Fruit fly (Drosophila melanogaster) whole organism, pupa: Measurements from ENCODE around the gene SkpC.

Experiments used
- CG10348 ChIP-seq: fragments of 200-800 bp; sonication (Bioruptor generic); IDR thresholded peaks from 2 replicates; pipeline ENCODE4 v1.3.6; 2022; ENCODE audit warnings: missing biosample characterization, missing genetic modification characterization
- CG12605 ChIP-seq: fragments of 200-800 bp; sonication (Bioruptor generic); IDR thresholded peaks from 2 replicates; pipeline ENCODE4 v1.3.6; 2022; ENCODE audit warnings: missing biosample characterization, missing genetic modification characterization
- CG13204 ChIP-seq: fragments of 200-800 bp; sonication (Bioruptor generic); optimal IDR thresholded peaks from 2 replicates; lab custom pipeline; 2018; ENCODE audit warnings: missing biosample characterization, mild to moderate bottlenecking, missing genetic modification characterization, moderate library complexity
- CG14655 ChIP-seq: fragments of 200-800 bp; sonication (Bioruptor generic); optimal IDR thresholded peaks from 3 replicates; lab custom pipeline; 2017; ENCODE audit warnings: mild to moderate bottlenecking, missing biosample characterization, missing genetic modification reagents, missing genetic modification characterization
- CG15710 ChIP-seq: fragments of 200-800 bp; sonication (Bioruptor generic); optimal IDR thresholded peaks from 2 replicates; lab custom pipeline; 2018; ENCODE audit warnings: missing biosample characterization, mild to moderate bottlenecking, missing genetic modification characterization, moderate library complexity
- CG17806 ChIP-seq: fragments of 200-800 bp; sonication (Bioruptor generic); optimal IDR thresholded peaks from 2 replicates; lab custom pipeline; 2018; ENCODE audit warnings: missing biosample characterization, mild to moderate bottlenecking, missing genetic modification characterization, moderate library complexity
- CG32121 ChIP-seq: fragments of 200-800 bp; sonication (Bioruptor generic); IDR thresholded peaks from 2 replicates; pipeline ENCODE4 v1.3.6; 2022; ENCODE audit warnings: missing biosample characterization, missing genetic modification characterization
- CG34367 ChIP-seq: fragments of 200-800 bp; sonication (Bioruptor generic); optimal IDR thresholded peaks from 2 replicates; lab custom pipeline; 2018; ENCODE audit warnings: missing biosample characterization, mild to moderate bottlenecking, missing genetic modification characterization
- CG4496 ChIP-seq: fragments of 200-800 bp; sonication (Bioruptor generic); IDR thresholded peaks from 3 replicates; pipeline ENCODE4 v1.3.6; 2022; ENCODE audit warnings: missing biosample characterization, missing genetic modification characterization
- CG8159 ChIP-seq: fragments of 200-800 bp; sonication (Bioruptor generic); optimal IDR thresholded peaks from 3 replicates; lab custom pipeline; 2018; ENCODE audit warnings: missing biosample characterization, mild to moderate bottlenecking, missing genetic modification characterization, moderate library complexity
- CG8301 ChIP-seq: fragments of 200-800 bp; sonication (Bioruptor generic); optimal IDR thresholded peaks from 2 replicates; lab custom pipeline; 2018; ENCODE audit warnings: missing biosample characterization, mild to moderate bottlenecking, missing genetic modification characterization
- CG9948 ChIP-seq: fragments of 200-800 bp; sonication (Bioruptor generic); optimal IDR thresholded peaks from 2 replicates; lab custom pipeline; 2018; ENCODE audit warnings: missing biosample characterization, mild to moderate bottlenecking, missing genetic modification characterization, moderate library complexity
- D1 ChIP-seq: fragments of 200-800 bp; sonication (Bioruptor generic); optimal IDR thresholded peaks from 2 replicates; lab custom pipeline; 2018; ENCODE audit warnings: missing biosample characterization, mild to moderate bottlenecking, missing genetic modification characterization, moderate library complexity
- EcR ChIP-seq: fragments of 200-800 bp; sonication (Bioruptor generic); optimal IDR thresholded peaks from 3 replicates; lab custom pipeline; 2019; ENCODE audit warnings: missing biosample characterization, missing genetic modification characterization, mild to moderate bottlenecking, moderate library complexity, missing genetic modification reagents
- Ets98B ChIP-seq: fragments of 200-800 bp; sonication (Bioruptor generic); IDR thresholded peaks from 2 replicates; pipeline ENCODE4 v1.3.6; 2022; ENCODE audit warnings: missing biosample characterization, missing genetic modification characterization
- Pif1A ChIP-seq: fragments of 200-800 bp; sonication (Bioruptor generic); optimal IDR thresholded peaks from 3 replicates; lab custom pipeline; 2016; ENCODE audit warnings: missing biosample characterization, missing genetic modification characterization
- Pif1B ChIP-seq: fragments of 200-800 bp; sonication (Bioruptor generic); optimal IDR thresholded peaks from 3 replicates; lab custom pipeline; 2016; ENCODE audit warnings: missing biosample characterization, missing genetic modification characterization
- Snoo ChIP-seq: fragments of 200-800 bp; sonication (Bioruptor generic); optimal IDR thresholded peaks from 3 replicates; lab custom pipeline; 2017; ENCODE audit warnings: missing biosample characterization, mild to moderate bottlenecking, missing genetic modification characterization, inconsistent platforms
- fd96Ca ChIP-seq: fragments of 200-800 bp; sonication (Bioruptor generic); IDR thresholded peaks from 3 replicates; pipeline ENCODE4 v1.3.6; 2022; ENCODE audit warnings: missing biosample characterization, missing genetic modification characterization
- gl ChIP-seq: fragments of 200-800 bp; sonication (Bioruptor generic); optimal IDR thresholded peaks from 2 replicates; lab custom pipeline; 2018; ENCODE audit warnings: missing biosample characterization, mild to moderate bottlenecking, missing genetic modification characterization
- rn ChIP-seq: fragments of 200-800 bp; sonication (Bioruptor generic); IDR thresholded peaks from 2 replicates; pipeline ENCODE4 v1.3.6; 2022; ENCODE audit warnings: missing biosample characterization, missing genetic modification characterization

The SkpC gene

DNA sequence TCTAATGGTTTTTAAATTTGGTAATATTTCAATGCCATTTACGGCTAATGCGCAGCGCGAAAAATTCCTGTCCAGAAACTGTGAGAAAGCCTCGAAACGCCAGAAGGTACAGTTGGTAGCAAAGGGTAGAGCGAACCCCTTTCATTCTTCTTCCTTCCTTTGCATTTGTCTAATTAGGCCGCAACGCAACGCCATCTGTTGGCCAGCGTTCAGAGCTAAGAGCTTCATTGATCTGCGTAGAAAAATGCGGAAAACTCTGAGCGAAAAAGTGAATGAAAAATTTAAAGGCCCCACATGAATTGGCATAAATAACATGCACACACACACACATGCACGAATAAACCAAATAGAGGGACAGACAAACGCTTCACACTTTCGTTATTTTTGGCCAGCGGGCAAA, 4.8 kb upstream of the SkpC start:
- no peak for TF ChIP-seq CG14655 (GFP tag; lab: Kevin White, UChicago)
- TF ChIP-seq CG12605 (GFP tag; lab: Robert Waterston, UW), result no peak
- no peak for TF ChIP-seq CG13204 (GFP tag; lab: Kevin White, UChicago)
- TF ChIP-seq CG4496 (GFP tag; lab: Robert Waterston, UW), result no peak
- no peak for TF ChIP-seq rn (GFP tag; lab: Robert Waterston, UW)
- no peak for TF ChIP-seq Snoo (tag; lab: Kevin White, UChicago)
- TF ChIP-seq D1 (tag; lab: Kevin White, UChicago), result no peak

dm6 chrX:19812429-19812828, 3.4 kb upstream of the SkpC start, which contains the start of gene SkpD:
Gene SkpD, plus strand, starts transcription at chrX:19812729.
- TF ChIP-seq Pif1A (GFP tag; lab: Kevin White, UChicago) (no peak), rn (GFP tag; lab: Robert Waterston, UW) (no peak), CG32121 (GFP tag; lab: Robert Waterston, UW) (no peak), Snoo (tag; lab: Kevin White, UChicago) (no peak), EcR (no peak), CG8159 (no peak), CG12605 (GFP tag; lab: Robert Waterston, UW) (no peak), CG15710 (no peak), fd96Ca (GFP tag; lab: Robert Waterston, UW) (no peak)

DNA sequence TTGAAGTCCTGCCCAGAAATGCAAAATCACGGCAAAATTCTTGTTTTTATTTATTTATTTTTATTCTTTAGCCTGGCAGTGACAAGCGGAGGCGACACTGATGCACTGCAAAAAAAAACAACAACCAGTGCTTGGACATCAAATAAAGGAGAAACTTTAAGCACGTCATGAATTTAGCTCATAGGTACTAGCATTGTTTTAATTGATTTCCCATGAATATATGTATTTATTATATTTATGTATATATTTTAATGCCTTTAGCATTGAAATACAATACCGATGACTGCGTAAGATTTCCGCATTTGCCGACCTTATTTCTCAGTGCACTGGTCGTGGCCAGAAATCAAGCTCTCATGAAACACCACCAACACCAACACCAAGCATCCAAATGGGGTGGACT, 2.7 kb downstream of the SkpC start:
- no peak for TF ChIP-seq gl (tag; lab: Kevin White, UChicago)
- TF ChIP-seq Snoo (tag; lab: Kevin White, UChicago), result no peak
- no peak for TF ChIP-seq Pif1B
- no peak for TF ChIP-seq CG8301 (tag; lab: Kevin White, UChicago)
- no peak for TF ChIP-seq CG9948 (tag; lab: Kevin White, UChicago)
- no peak for TF ChIP-seq CG34367 (tag; lab: Kevin White, UChicago)
- TF ChIP-seq D1 (tag; lab: Kevin White, UChicago), result no peak
- no peak for TF ChIP-seq CG15710
- no peak for TF ChIP-seq rn (GFP tag; lab: Robert Waterston, UW)
- TF ChIP-seq CG8159, result no peak
- no peak for TF ChIP-seq CG13204 (GFP tag; lab: Kevin White, UChicago)
- no peak for TF ChIP-seq CG10348 (GFP tag; lab: Robert Waterston, UW)
- no peak for TF ChIP-seq Pif1A (GFP tag; lab: Kevin White, UChicago)
- TF ChIP-seq, all 21 proteins: peak for 0

dm6 chrX:19823980-19824379, 8.1 kb downstream of the SkpC start, which contains the start of gene SkpE:
Gene SkpE, minus strand, starts transcription at chrX:19824080.
- TF ChIP-seq CG8159 (no peak), CG8301 (tag; lab: Kevin White, UChicago) (no peak), CG32121 (GFP tag; lab: Robert Waterston, UW) (no peak), gl (tag; lab: Kevin White, UChicago) (no peak), fd96Ca (GFP tag; lab: Robert Waterston, UW) (no peak), CG13204 (GFP tag; lab: Kevin White, UChicago) (no peak), Pif1B (no peak), Pif1A (GFP tag; lab: Kevin White, UChicago) (no peak), rn (GFP tag; lab: Robert Waterston, UW) (no peak), CG17806 (tag; lab: Kevin White, UChicago) (no peak), CG34367 (tag; lab: Kevin White, UChicago) (no peak), CG14655 (GFP tag; lab: Kevin White, UChicago) (no peak), Ets98B (GFP tag; lab: Robert Waterston, UW) (no peak), D1 (tag; lab: Kevin White, UChicago) (no peak), CG9948 (tag; lab: Kevin White, UChicago) (no peak), EcR (no peak), Snoo (tag; lab: Kevin White, UChicago) (no peak), CG10348 (GFP tag; lab: Robert Waterston, UW) (no peak), CG15710 (no peak), CG4496 (GFP tag; lab: Robert Waterston, UW) (no peak)
- TF ChIP-seq, all 21 proteins: peak for 0

DNA sequence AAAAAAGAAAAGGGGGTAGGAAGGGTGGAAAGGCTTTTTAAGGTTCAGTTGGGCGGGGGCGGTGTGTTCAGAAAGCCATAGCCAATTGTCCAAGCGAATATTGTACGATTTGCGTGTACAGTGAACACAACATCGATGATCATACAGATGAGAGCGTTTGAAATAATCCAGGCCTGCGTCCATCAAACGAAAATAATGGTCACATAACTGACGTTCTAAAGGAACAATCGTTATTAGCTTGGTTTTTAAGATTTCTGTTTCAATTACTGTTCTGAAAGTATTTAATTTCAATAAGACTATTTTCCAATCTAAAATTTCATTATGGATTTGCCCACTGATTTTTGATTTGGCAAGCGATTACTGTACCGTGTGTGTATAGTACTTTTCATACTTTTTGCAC, 9.3 kb downstream of the SkpC start:
- TF ChIP-seq fd96Ca (GFP tag; lab: Robert Waterston, UW) (no peak), CG4496 (GFP tag; lab: Robert Waterston, UW) (no peak), CG12605 (GFP tag; lab: Robert Waterston, UW) (no peak), CG13204 (GFP tag; lab: Kevin White, UChicago) (no peak), Pif1B (no peak), EcR (no peak), CG8301 (tag; lab: Kevin White, UChicago) (no peak), CG34367 (tag; lab: Kevin White, UChicago) (no peak), CG14655 (GFP tag; lab: Kevin White, UChicago) (no peak), rn (GFP tag; lab: Robert Waterston, UW) (no peak), CG9948 (tag; lab: Kevin White, UChicago) (no peak), CG32121 (GFP tag; lab: Robert Waterston, UW) (no peak), gl (tag; lab: Kevin White, UChicago) (no peak), Pif1A (GFP tag; lab: Kevin White, UChicago) (no peak), CG17806 (tag; lab: Kevin White, UChicago) (no peak), Ets98B (GFP tag; lab: Robert Waterston, UW) (no peak), CG15710 (no peak)

DNA sequence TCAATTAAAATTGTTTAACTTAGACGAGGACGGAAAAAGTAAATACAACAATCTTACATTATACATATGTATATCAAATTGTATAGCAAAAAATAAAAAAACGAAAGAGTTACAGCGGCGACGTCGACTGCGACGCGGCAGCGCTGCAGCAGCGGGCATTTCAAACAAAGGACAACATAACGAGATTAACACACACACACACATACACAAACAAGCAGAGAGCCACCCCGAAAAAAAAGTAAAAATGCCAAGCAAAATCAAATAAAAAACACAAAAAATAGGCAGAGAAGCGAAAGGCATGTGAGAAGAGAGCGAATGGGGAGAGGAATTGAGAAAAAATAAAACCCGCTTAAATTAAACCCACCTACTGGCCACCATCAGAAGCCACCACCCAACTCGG, 11.9 kb downstream of the SkpC start:
- TF ChIP-seq gl (tag; lab: Kevin White, UChicago) (no peak), CG34367 (tag; lab: Kevin White, UChicago) (no peak), CG32121 (GFP tag; lab: Robert Waterston, UW) (no peak), Pif1A (GFP tag; lab: Kevin White, UChicago) (no peak), Pif1B (no peak), CG8159 (no peak), Snoo (tag; lab: Kevin White, UChicago) (no peak), fd96Ca (GFP tag; lab: Robert Waterston, UW) (no peak), CG10348 (GFP tag; lab: Robert Waterston, UW) (no peak), EcR (no peak), CG15710 (no peak), CG4496 (GFP tag; lab: Robert Waterston, UW) (no peak), rn (GFP tag; lab: Robert Waterston, UW) (no peak), CG13204 (GFP tag; lab: Kevin White, UChicago) (no peak), CG14655 (GFP tag; lab: Kevin White, UChicago) (no peak), CG12605 (GFP tag; lab: Robert Waterston, UW) (no peak)
